Fruit fly (Drosophila melanogaster) whole organism, embryonic: ENCODE measurements around the gene SoxN.

Source experiments
- BtbVII ChIP-seq: fragments of 200-800 bp; sonication (Bioruptor generic); optimal IDR thresholded peaks from 3 replicates; lab custom pipeline; 2017; ENCODE audit warnings: missing biosample characterization, mild to moderate bottlenecking, missing genetic modification characterization
- CG10431 ChIP-seq: fragments of 200-800 bp; sonication (Bioruptor generic); optimal IDR thresholded peaks from 3 replicates; lab custom pipeline; 2018; ENCODE audit warnings: missing biosample characterization, mild to moderate bottlenecking, missing genetic modification characterization
- CG12104 ChIP-seq: fragments of 200-800 bp; sonication (Bioruptor generic); optimal IDR thresholded peaks from 3 replicates; lab custom pipeline; 2016; ENCODE audit warnings: missing biosample characterization, missing genetic modification characterization
- CG12659 ChIP-seq: fragments of 200-800 bp; sonication (Bioruptor generic); optimal IDR thresholded peaks from 3 replicates; lab custom pipeline; 2017; ENCODE audit warnings: mild to moderate bottlenecking, missing biosample characterization, missing genetic modification reagents, missing genetic modification characterization
- CG12942 ChIP-seq: fragments of 200-800 bp; sonication (Bioruptor generic); optimal IDR thresholded peaks from 3 replicates; lab custom pipeline; 2016; ENCODE audit warnings: missing biosample characterization, missing genetic modification characterization
- CG16813 ChIP-seq: fragments of 200-800 bp; sonication (Bioruptor generic); IDR thresholded peaks from 3 replicates; pipeline ENCODE4 v1.3.6; 2022; ENCODE audit warnings: missing biosample characterization, missing genetic modification characterization; ENCODE audit not compliant: partially characterized antibody
- CG17361 ChIP-seq: fragments of 200-800 bp; sonication (Bioruptor generic); IDR thresholded peaks from 3 replicates; pipeline ENCODE4 v1.3.6; 2022; ENCODE audit warnings: missing biosample characterization, missing genetic modification characterization
- CG17802 ChIP-seq: fragments of 200-800 bp; sonication (Bioruptor generic); optimal IDR thresholded peaks from 2 replicates; lab custom pipeline; 2018; ENCODE audit warnings: missing biosample characterization, mild to moderate bottlenecking, missing genetic modification characterization, moderate library complexity
- CG17912 ChIP-seq: fragments of 200-800 bp; sonication (Bioruptor generic); optimal IDR thresholded peaks from 2 replicates; lab custom pipeline; 2018; ENCODE audit warnings: missing biosample characterization, mild to moderate bottlenecking, missing genetic modification characterization
- CG18476 ChIP-seq: fragments of 200-800 bp; sonication (Bioruptor generic); optimal IDR thresholded peaks from 2 replicates; lab custom pipeline; 2016; ENCODE audit warnings: missing biosample characterization, mild to moderate bottlenecking, missing genetic modification characterization
- CG18764 ChIP-seq: fragments of 200-800 bp; sonication (Bioruptor generic); optimal IDR thresholded peaks from 3 replicates; lab custom pipeline; 2016; ENCODE audit warnings: missing biosample characterization, missing genetic modification characterization
- CG2202 ChIP-seq: fragments of 200-800 bp; sonication (Bioruptor generic); optimal IDR thresholded peaks from 2 replicates; lab custom pipeline; 2018; ENCODE audit warnings: missing biosample characterization, mild to moderate bottlenecking, missing genetic modification characterization
- CG34422 ChIP-seq: fragments of 200-800 bp; sonication (Bioruptor generic); IDR thresholded peaks from 3 replicates; pipeline ENCODE4 v1.3.6; 2022; ENCODE audit warnings: missing biosample characterization, missing genetic modification characterization
- CG3838 ChIP-seq: fragments of 200-800 bp; sonication (Bioruptor generic); optimal IDR thresholded peaks from 3 replicates; lab custom pipeline; 2016; ENCODE audit warnings: missing biosample characterization, missing genetic modification characterization
- CG4404 ChIP-seq: fragments of 200-800 bp; sonication (Bioruptor generic); IDR thresholded peaks from 2 replicates; pipeline ENCODE4 v1.3.6; 2022; ENCODE audit warnings: missing biosample characterization, missing genetic modification characterization
- CG6813 ChIP-seq: fragments of 200-800 bp; sonication (Bioruptor generic); optimal IDR thresholded peaks from 2 replicates; lab custom pipeline; 2017; ENCODE audit warnings: missing biosample characterization, missing genetic modification characterization, mild to moderate bottlenecking, moderate library complexity, missing genetic modification reagents
- CG7745 ChIP-seq: fragments of 200-800 bp; sonication (Bioruptor generic); optimal IDR thresholded peaks from 2 replicates; lab custom pipeline; 2018; ENCODE audit warnings: missing biosample characterization, mild to moderate bottlenecking, missing genetic modification characterization, moderate library complexity
- CG8089 ChIP-seq: fragments of 200-800 bp; sonication (Bioruptor generic); optimal IDR thresholded peaks from 3 replicates; lab custom pipeline; 2016; ENCODE audit warnings: missing biosample characterization, missing genetic modification characterization
- CG8281 ChIP-seq: fragments of 200-800 bp; sonication (Bioruptor generic); optimal IDR thresholded peaks from 2 replicates; lab custom pipeline; 2018; ENCODE audit warnings: missing biosample characterization, mild to moderate bottlenecking, missing genetic modification characterization, moderate library complexity
- CG8359 ChIP-seq: fragments of 200-800 bp; sonication (Bioruptor generic); optimal IDR thresholded peaks from 2 replicates; lab custom pipeline; 2017; ENCODE audit warnings: missing biosample characterization, mild to moderate bottlenecking, missing genetic modification characterization, borderline replicate concordance
- CG9876 ChIP-seq: fragments of 200-800 bp; sonication (Bioruptor generic); optimal IDR thresholded peaks from 2 replicates; lab custom pipeline; 2016; ENCODE audit warnings: missing biosample characterization, missing genetic modification characterization
- CoRest ChIP-seq: fragments of 200-800 bp; sonication (Bioruptor generic); optimal IDR thresholded peaks from 3 replicates; lab custom pipeline; 2018; ENCODE audit warnings: missing biosample characterization, mild to moderate bottlenecking, missing genetic modification characterization, moderate library complexity
- Deaf1 ChIP-seq: fragments of 200-800 bp; optimal IDR thresholded peaks from 3 replicates; lab custom pipeline; 2019; ENCODE audit warnings: missing biosample characterization, mild to moderate bottlenecking, missing genetic modification characterization, moderate library complexity
- Dip2 ChIP-seq: fragments of 200-800 bp; sonication (Bioruptor generic); IDR thresholded peaks from 2 replicates; pipeline ENCODE4 v1.3.6; 2022; ENCODE audit warnings: missing biosample characterization, missing genetic modification characterization
- HHEX ChIP-seq: fragments of 200-800 bp; sonication (Bioruptor generic); optimal IDR thresholded peaks from 3 replicates; lab custom pipeline; 2017; ENCODE audit warnings: missing biosample characterization, mild to moderate bottlenecking, missing genetic modification characterization, missing genetic modification reagents
- Hand ChIP-seq: fragments of 200-800 bp; sonication (Bioruptor generic); optimal IDR thresholded peaks from 2 replicates; lab custom pipeline; 2017; ENCODE audit warnings: mild to moderate bottlenecking, missing biosample characterization, missing genetic modification reagents, missing genetic modification characterization
- Hmr ChIP-seq: fragments of 200-800 bp; sonication (Bioruptor generic); optimal IDR thresholded peaks from 3 replicates; lab custom pipeline; 2017; ENCODE audit warnings: mild to moderate bottlenecking, missing biosample characterization, missing genetic modification reagents, missing genetic modification characterization
- Lhr ChIP-seq: fragments of 200-800 bp; sonication (Bioruptor generic); optimal IDR thresholded peaks from 3 replicates; lab custom pipeline; 2017; ENCODE audit warnings: mild to moderate bottlenecking, missing biosample characterization, missing genetic modification reagents, missing genetic modification characterization
- Lim3 ChIP-seq: fragments of 200-800 bp; sonication (Bioruptor generic); IDR thresholded peaks from 2 replicates; pipeline ENCODE4 v1.3.6; 2022; ENCODE audit warnings: missing biosample characterization, missing genetic modification characterization
- Myb ChIP-seq: fragments of 200-800 bp; sonication (Bioruptor generic); optimal IDR thresholded peaks from 2 replicates; lab custom pipeline; 2016; ENCODE audit warnings: missing biosample characterization, missing genetic modification characterization
- Sox102F ChIP-seq: fragments of 200-800 bp; sonication (Bioruptor generic); optimal IDR thresholded peaks from 2 replicates; lab custom pipeline; 2018; ENCODE audit warnings: missing biosample characterization, mild to moderate bottlenecking, missing genetic modification characterization, moderate library complexity
- Ssrp ChIP-seq: fragments of 200-800 bp; sonication (Bioruptor generic); optimal IDR thresholded peaks from 2 replicates; lab custom pipeline; 2018; ENCODE audit warnings: missing biosample characterization, mild to moderate bottlenecking, missing genetic modification characterization, moderate library complexity
- Trl ChIP-seq, 3 experiments: fragments of >200 bp in 2 of 3; fragments of 200-800 bp in 1 of 3; sonication (Bioruptor generic) in 1 of 3; optimal IDR thresholded peaks; 2 replicates in 1 of 3; 3 replicates in 2 of 3; lab custom pipeline; 2016 to 2017; ENCODE audit warnings: missing biosample characterization in 1 of 3, missing genetic modification characterization in 1 of 3
- Usf ChIP-seq: fragments of 200-800 bp; sonication (Bioruptor generic); optimal IDR thresholded peaks from 2 replicates; lab custom pipeline; 2017; ENCODE audit warnings: missing genotype, missing biosample characterization, missing genetic modification characterization
- ap ChIP-seq: fragments of 200-800 bp; sonication (Bioruptor generic); IDR thresholded peaks from 2 replicates; pipeline ENCODE4 v1.3.6; 2022; ENCODE audit warnings: missing biosample characterization, missing genetic modification characterization
- br ChIP-seq: fragments of >200 bp; optimal IDR thresholded peaks from 2 replicates; lab custom pipeline; 2017
- chm ChIP-seq: fragments of 200-800 bp; sonication (Bioruptor generic); IDR thresholded peaks from 2 replicates; pipeline ENCODE4 v1.3.6; 2022; ENCODE audit warnings: missing biosample characterization, missing genetic modification characterization
- disco-r ChIP-seq: fragments of 200-800 bp; sonication (Bioruptor generic); optimal IDR thresholded peaks from 2 replicates; lab custom pipeline; 2016; ENCODE audit warnings: missing biosample characterization, missing genetic modification characterization
- dm ChIP-seq: fragments of 200-800 bp; sonication (Bioruptor generic); optimal IDR thresholded peaks from 3 replicates; lab custom pipeline; 2016; ENCODE audit warnings: missing biosample characterization, missing genetic modification characterization
- dpn ChIP-seq, 2 experiments: fragments of 200-800 bp; sonication (Bioruptor generic); optimal IDR thresholded peaks; 3 replicates each; lab custom pipeline; 2016; ENCODE audit warnings: missing biosample characterization in 2 of 2, missing genetic modification characterization in 2 of 2
- jigr1 ChIP-seq: fragments of 200-800 bp; sonication (Bioruptor generic); IDR thresholded peaks from 3 replicates; pipeline ENCODE4 v1.3.6; 2022; ENCODE audit warnings: missing biosample characterization, missing genetic modification characterization
- klu ChIP-seq: fragments of 200-800 bp; sonication (Bioruptor generic); IDR thresholded peaks from 2 replicates; pipeline ENCODE4 v1.3.6; 2022; ENCODE audit warnings: missing biosample characterization, missing genetic modification characterization
- lab ChIP-seq: fragments of 200-800 bp; sonication (Bioruptor generic); optimal IDR thresholded peaks from 3 replicates; lab custom pipeline; 2017; ENCODE audit warnings: missing biosample characterization, missing genetic modification characterization, mild to moderate bottlenecking, moderate library complexity, missing genetic modification reagents
- nerfin-2 ChIP-seq: fragments of 200-800 bp; sonication (Bioruptor generic); IDR thresholded peaks from 2 replicates; pipeline ENCODE4 v1.3.6; 2022; ENCODE audit warnings: missing biosample characterization, missing genetic modification characterization; ENCODE audit not compliant: partially characterized antibody
- sd ChIP-seq: fragments of 200-800 bp; sonication (Bioruptor generic); optimal IDR thresholded peaks from 3 replicates; lab custom pipeline; 2018; ENCODE audit warnings: missing biosample characterization, mild to moderate bottlenecking, missing genetic modification characterization, moderate library complexity
- shn ChIP-seq: fragments of 200-800 bp; sonication (Bioruptor generic); optimal IDR thresholded peaks from 3 replicates; lab custom pipeline; 2016; ENCODE audit warnings: missing biosample characterization, missing genetic modification characterization
- sug ChIP-seq: fragments of 200-800 bp; optimal IDR thresholded peaks from 2 replicates; lab custom pipeline; 2019; ENCODE audit warnings: missing biosample characterization, mild to moderate bottlenecking, missing genetic modification characterization, moderate library complexity
- tio ChIP-seq: fragments of 200-800 bp; sonication (Bioruptor generic); optimal IDR thresholded peaks from 2 replicates; lab custom pipeline; 2017; ENCODE audit warnings: missing biosample characterization, missing genetic modification characterization, inconsistent platforms
- tup ChIP-seq: fragments of 200-800 bp; sonication (Bioruptor generic); optimal IDR thresholded peaks from 2 replicates; lab custom pipeline; 2016; ENCODE audit warnings: missing biosample characterization, mild to moderate bottlenecking, missing genetic modification characterization, moderate library complexity
- vfl ChIP-seq: fragments of 200-800 bp; sonication (Bioruptor generic); optimal IDR thresholded peaks from 2 replicates; lab custom pipeline; 2016; ENCODE audit warnings: missing biosample characterization, missing genetic modification characterization

SoxN gene

DNA sequence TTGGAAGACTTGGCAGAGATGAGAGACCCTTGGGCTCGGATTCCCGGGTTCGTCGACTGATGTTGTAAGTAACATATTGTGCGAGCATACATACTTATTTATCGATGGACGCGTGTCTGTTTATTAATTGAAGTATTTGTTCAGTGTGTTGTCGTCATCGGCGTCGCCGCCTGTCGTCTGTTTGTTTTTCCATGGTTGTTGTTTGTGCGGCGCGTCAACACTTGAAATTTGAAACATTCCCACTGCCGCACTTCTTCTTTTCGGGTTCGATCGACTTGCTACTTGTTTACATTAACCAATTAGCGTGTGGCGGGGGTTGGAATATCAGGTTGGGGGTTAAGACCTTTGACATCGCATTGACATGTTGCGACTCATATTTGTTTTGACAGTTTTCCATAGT is 26.8 kb downstream of the SoxN start (continued):
- TF ChIP-seq Hmr (GFP tag; lab: Kevin White, UChicago) (peak; percentile 41), chm (GFP tag; lab: Robert Waterston, UW) (peak; percentile 86), CoRest (tag; lab: Kevin White, UChicago) (peak; percentile 15), br (lab: Kevin White, UChicago) (no peak), Hand (GFP tag; lab: Kevin White, UChicago) (peak; percentile 12), CG17912 (peak; percentile 65), Deaf1 (tag; lab: Kevin White, UChicago) (peak; percentile 6), CG17802 (tag; lab: Kevin White, UChicago) (no peak), CG3838 (no peak), Trl (optimal IDR thresholded peaks at IDR 0.05; lab: Kevin White, UChicago) (no peak), Trl (GFP tag; optimal IDR thresholded peaks at IDR 0.05; lab: Kevin White, UChicago) (peak; percentile 77), CG10431 (GFP tag; lab: Kevin White, UChicago) (peak; percentile 70), CG12659 (GFP tag; lab: Kevin White, UChicago) (peak; percentile 18), CG8281 (tag; lab: Kevin White, UChicago) (peak; percentile 44), jigr1 (GFP tag; lab: Robert Waterston, UW) (no peak), CG8359 (GFP tag; lab: Kevin White, UChicago) (peak; percentile 76), dpn (GFP tag; optimal IDR thresholded peaks at IDR 0.05; lab: Kevin White, UChicago) (peak; percentile 20 to 24), shn (peak; percentile 30), HHEX (peak; percentile 71), disco-r (GFP tag; lab: Kevin White, UChicago) (peak; percentile 32), CG12942 (GFP tag; lab: Kevin White, UChicago) (no peak), CG18476 (GFP tag; lab: Kevin White, UChicago) (peak; percentile 16), CG8089 (peak; percentile 69), Lim3 (GFP tag; lab: Robert Waterston, UW) (no peak), Dip2 (GFP tag; lab: Robert Waterston, UW) (no peak), nerfin-2 (no peak), lab (GFP tag; lab: Kevin White, UChicago) (peak; percentile 77), BtbVII (GFP tag; lab: Kevin White, UChicago) (peak; percentile 69), CG12104 (peak; percentile 47), CG9876 (GFP tag; lab: Kevin White, UChicago) (no peak), vfl (GFP tag; lab: Kevin White, UChicago) (no peak), CG16813 (no peak), CG2202 (tag; lab: Kevin White, UChicago) (peak; percentile 87), CG4404 (peak; percentile 8; the same call in 1 of the 2 replicates), CG6813 (GFP tag; lab: Kevin White, UChicago) (peak; percentile 91), dm (GFP tag; lab: Kevin White, UChicago) (no peak), Lhr (GFP tag; lab: Kevin White, UChicago) (peak; percentile 59), CG34422 (GFP tag; lab: Robert Waterston, UW) (no peak; the same call in 2 of the 3 replicates), Usf (GFP tag; lab: Kevin White, UChicago) (peak; percentile 29), tup (GFP tag; lab: Kevin White, UChicago) (peak; percentile 36), CG17361 (GFP tag; lab: Robert Waterston, UW) (peak; percentile 40; the same call in 2 of the 3 replicates), CG18764 (GFP tag; lab: Kevin White, UChicago) (peak; percentile 49), ap (no peak), klu (GFP tag; lab: Robert Waterston, UW) (no peak), Sox102F (GFP tag; lab: Kevin White, UChicago) (peak; percentile 22), sug (tag; lab: Kevin White, UChicago) (no peak), CG7745 (tag; lab: Kevin White, UChicago) (peak; percentile 84), sd (tag; lab: Kevin White, UChicago) (peak; percentile 10), Ssrp (no peak), Myb (GFP tag; lab: Kevin White, UChicago) (no peak), tio (GFP tag; lab: Kevin White, UChicago) (peak; percentile 34)
